Fruit fly (Drosophila melanogaster) whole organism, pupa: Measurements from ENCODE around the gene Asciz.

Source experiments
- CG12605 ChIP-seq: fragments of 200-800 bp; sonication (Bioruptor generic); IDR thresholded peaks from 2 replicates; pipeline ENCODE4 v1.3.6; 2022; ENCODE audit warnings: missing biosample characterization, missing genetic modification characterization
- CG13204 ChIP-seq: fragments of 200-800 bp; sonication (Bioruptor generic); optimal IDR thresholded peaks from 2 replicates; lab custom pipeline; 2018; ENCODE audit warnings: missing biosample characterization, mild to moderate bottlenecking, missing genetic modification characterization, moderate library complexity
- CG15710 ChIP-seq: fragments of 200-800 bp; sonication (Bioruptor generic); optimal IDR thresholded peaks from 2 replicates; lab custom pipeline; 2018; ENCODE audit warnings: missing biosample characterization, mild to moderate bottlenecking, missing genetic modification characterization, moderate library complexity
- CG17806 ChIP-seq: fragments of 200-800 bp; sonication (Bioruptor generic); optimal IDR thresholded peaks from 2 replicates; lab custom pipeline; 2018; ENCODE audit warnings: missing biosample characterization, mild to moderate bottlenecking, missing genetic modification characterization, moderate library complexity
- CG32121 ChIP-seq: fragments of 200-800 bp; sonication (Bioruptor generic); IDR thresholded peaks from 2 replicates; pipeline ENCODE4 v1.3.6; 2022; ENCODE audit warnings: missing biosample characterization, missing genetic modification characterization
- CG34367 ChIP-seq: fragments of 200-800 bp; sonication (Bioruptor generic); optimal IDR thresholded peaks from 2 replicates; lab custom pipeline; 2018; ENCODE audit warnings: missing biosample characterization, mild to moderate bottlenecking, missing genetic modification characterization
- CG8159 ChIP-seq: fragments of 200-800 bp; sonication (Bioruptor generic); optimal IDR thresholded peaks from 3 replicates; lab custom pipeline; 2018; ENCODE audit warnings: missing biosample characterization, mild to moderate bottlenecking, missing genetic modification characterization, moderate library complexity
- CG8301 ChIP-seq: fragments of 200-800 bp; sonication (Bioruptor generic); optimal IDR thresholded peaks from 2 replicates; lab custom pipeline; 2018; ENCODE audit warnings: missing biosample characterization, mild to moderate bottlenecking, missing genetic modification characterization
- EcR ChIP-seq: fragments of 200-800 bp; sonication (Bioruptor generic); optimal IDR thresholded peaks from 3 replicates; lab custom pipeline; 2019; ENCODE audit warnings: missing biosample characterization, missing genetic modification characterization, mild to moderate bottlenecking, moderate library complexity, missing genetic modification reagents
- Ets98B ChIP-seq: fragments of 200-800 bp; sonication (Bioruptor generic); IDR thresholded peaks from 2 replicates; pipeline ENCODE4 v1.3.6; 2022; ENCODE audit warnings: missing biosample characterization, missing genetic modification characterization
- Snoo ChIP-seq: fragments of 200-800 bp; sonication (Bioruptor generic); optimal IDR thresholded peaks from 3 replicates; lab custom pipeline; 2017; ENCODE audit warnings: missing biosample characterization, mild to moderate bottlenecking, missing genetic modification characterization, inconsistent platforms
- fd96Ca ChIP-seq: fragments of 200-800 bp; sonication (Bioruptor generic); IDR thresholded peaks from 3 replicates; pipeline ENCODE4 v1.3.6; 2022; ENCODE audit warnings: missing biosample characterization, missing genetic modification characterization
- gl ChIP-seq: fragments of 200-800 bp; sonication (Bioruptor generic); optimal IDR thresholded peaks from 2 replicates; lab custom pipeline; 2018; ENCODE audit warnings: missing biosample characterization, mild to moderate bottlenecking, missing genetic modification characterization
- rn ChIP-seq: fragments of 200-800 bp; sonication (Bioruptor generic); IDR thresholded peaks from 2 replicates; pipeline ENCODE4 v1.3.6; 2022; ENCODE audit warnings: missing biosample characterization, missing genetic modification characterization

- no peak for TF ChIP-seq CG8159 (tag; lab: Kevin White, UChicago)
- TF ChIP-seq CG17806 (tag; lab: Kevin White, UChicago): no peak
- TF ChIP-seq Ets98B (GFP tag; lab: Robert Waterston, UW): no peak
- no peak for TF ChIP-seq gl (tag; lab: Kevin White, UChicago)
- no peak for TF ChIP-seq CG34367 (tag; lab: Kevin White, UChicago)
- no peak for TF ChIP-seq CG15710 (tag; lab: Kevin White, UChicago)
- no peak for TF ChIP-seq rn (GFP tag; lab: Robert Waterston, UW)
- no peak for TF ChIP-seq CG8301 (tag; lab: Kevin White, UChicago)
- TF ChIP-seq EcR (GFP tag; lab: Kevin White, UChicago): no peak
- TF ChIP-seq CG32121 (GFP tag; lab: Robert Waterston, UW): no peak
- TF ChIP-seq Snoo: no peak
- no peak for TF ChIP-seq CG13204 (GFP tag; lab: Kevin White, UChicago)
- no peak for TF ChIP-seq CG12605
- TF ChIP-seq fd96Ca (GFP tag; lab: Robert Waterston, UW): no peak
Measured at dm6 chr3L:3161968-3162367, 4.1 kb downstream of the Asciz start, which contains the start of gene rasp.
